Worm (Caenorhabditis elegans): ENCODE results near the gene gcy-19.

- TF ChIP-seq unc-62 (GFP tag; optimal IDR thresholded peaks at IDR 0.05) (no peak), mab-5 (tag; optimal IDR thresholded peaks at IDR 0.05) (no peak), lin-13 (GFP tag; optimal IDR thresholded peaks at IDR 0.05) (no peak), skn-1 (tag; optimal IDR thresholded peaks at IDR 0.05) (no peak), ama-1 (optimal IDR thresholded peaks at IDR 0.05) (no peak), egl-27 (tag; optimal IDR thresholded peaks at IDR 0.05) (no peak), alr-1 (tag; optimal IDR thresholded peaks at IDR 0.05) (no peak), fos-1 (tag; optimal IDR thresholded peaks at IDR 0.05) (no peak)
These were observed 27.9 kb upstream of the gcy-19 start, which contains the start of gene sri-63 for ce11 chrII:3287073-3287472.

Data from whole organism, L2 larva.